Worm (Caenorhabditis elegans) whole organism, midembryonic: ENCODE results near the gene str-4.

Experiments used
- T22C8.4 ChIP-seq: fragments of 200-800 bp; sonication (Bioruptor generic); IDR thresholded peaks from 2 replicates; pipeline ENCODE4 v1.3.6; 2022; ENCODE audit warnings: missing genetic modification characterization, missing compliant biosample characterization
- cog-1 ChIP-seq: sonication (generic microtip); optimal IDR thresholded peaks from 2 replicates; lab custom pipeline; 2016; ENCODE audit warnings: missing genetic modification characterization, missing compliant biosample characterization
- klf-2 ChIP-seq: fragments of 200-800 bp; sonication (Bioruptor generic); conservative IDR thresholded peaks from 2 replicates; pipeline ENCODE4 v1.3.6; 2022; ENCODE audit warnings: missing genetic modification reagents, missing genetic modification characterization, missing compliant biosample characterization
- ztf-23 ChIP-seq: fragments of 200-800 bp; sonication (Bioruptor generic); IDR thresholded peaks from 2 replicates; pipeline ENCODE4 v1.3.6; 2022; ENCODE audit warnings: missing genetic modification reagents, missing genetic modification characterization, missing compliant biosample characterization

- TF ChIP-seq klf-2 (GFP tag; lab: Robert Waterston, UW): no peak
- TF ChIP-seq cog-1 (tag; lab: Kevin White, UChicago): no peak
- no peak for TF ChIP-seq ztf-23 (GFP tag; lab: Robert Waterston, UW)
- TF ChIP-seq T22C8.4 (GFP tag; lab: Robert Waterston, UW): no peak
Measured at ce11 chrV:13324933-13325760, 14.4 kb downstream of the str-4 start, which contains the start of gene C50B6.7.
